Worm (Caenorhabditis elegans): ENCODE results near the gene fzy-1.

The fzy-1 gene

ce11 chrII:5511417-5512353, 11.1 kb downstream of the fzy-1 start (continued):
- TF ChIP-seq hrde-1 (tag; optimal IDR thresholded peaks at IDR 0.05; ENCODE audit: borderline replicate concordance) (no peak), dox-1 (GFP tag; IDR thresholded peaks at IDR 0.05) (0 out of 2 replicates have a peak, but pooled peaks have one; percentile 39), Y53G8AR.9 (GFP tag; conservative IDR thresholded peaks at IDR 0.05) (no peak), fkh-3 (tag; optimal IDR thresholded peaks at IDR 0.05) (no peak), Y67H2A.10 (GFP tag; conservative IDR thresholded peaks at IDR 0.05) (no peak), T07F8.4 (tag; optimal IDR thresholded peaks at IDR 0.05) (no peak), ZK185.1 (tag; optimal IDR thresholded peaks at IDR 0.05; ENCODE audit: poor library complexity, severe bottlenecking) (peak; percentile 65), die-1 (tag; optimal IDR thresholded peaks at IDR 0.05) (no peak), akir-1 (GFP tag; optimal IDR thresholded peaks at IDR 0.05) (no peak), pha-4 (tag; optimal IDR thresholded peaks at IDR 0.05) (no peak), C17E4.6 (GFP tag; IDR thresholded peaks at IDR 0.05) (no peak), aptf-2 (GFP tag; conservative IDR thresholded peaks at IDR 0.05) (0 out of 2 replicates have a peak, but pooled peaks have one; percentile 38), nfya-2 (GFP tag; IDR thresholded peaks at IDR 0.05) (no peak), F49E8.2 (tag; optimal IDR thresholded peaks at IDR 0.05; ENCODE audit: insufficient read depth) (no peak), rec-8 (tag; optimal IDR thresholded peaks at IDR 0.05) (peak in 1 of 2 experiments; percentile 24), ztf-3 (GFP tag; optimal IDR thresholded peaks at IDR 0.05) (no peak), F57A8.1 (GFP tag; optimal IDR thresholded peaks at IDR 0.05) (no peak), lir-1 (GFP tag; conservative IDR thresholded peaks at IDR 0.05) (no peak), attf-3 (GFP tag; conservative IDR thresholded peaks at IDR 0.05) (no peak), madf-6 (GFP tag; IDR thresholded peaks at IDR 0.05) (peak; percentile 90), him-1 (tag; optimal IDR thresholded peaks at IDR 0.05) (peak; percentile 50), gei-17 (GFP tag; optimal IDR thresholded peaks at IDR 0.05) (no peak), hmg-20 (GFP tag; IDR thresholded peaks at IDR 0.05) (no peak), let-526 (GFP tag; IDR thresholded peaks at IDR 0.05) (no peak), tlf-1 (GFP tag; optimal IDR thresholded peaks at IDR 0.05) (no peak), unc-62 (GFP tag; optimal IDR thresholded peaks at IDR 0.05) (no peak), sdz-38 (tag; optimal IDR thresholded peaks at IDR 0.05) (no peak), F33H1.4 (GFP tag; IDR thresholded peaks at IDR 0.05) (peak; percentile 42), lag-1 (GFP tag; IDR thresholded peaks at IDR 0.05) (no peak), attf-6 (GFP tag; IDR thresholded peaks at IDR 0.05) (no peak), sptf-2 (GFP tag; optimal IDR thresholded peaks at IDR 0.05) (no peak), ceh-58 (GFP tag; IDR thresholded peaks at IDR 0.05) (no peak), lsl-1 (GFP tag; optimal IDR thresholded peaks at IDR 0.05) (peak; percentile 45), F23B12.7 (tag; optimal IDR thresholded peaks at IDR 0.05; ENCODE audit: insufficient read depth) (no peak), ztf-18 (tag; optimal IDR thresholded peaks at IDR 0.05) (no peak), pbrm-1 (GFP tag; IDR thresholded peaks at IDR 0.05) (no peak), ama-1 (optimal IDR thresholded peaks at IDR 0.05) (no peak), ama-1 (GFP tag; optimal IDR thresholded peaks at IDR 0.05) (no peak), nhr-179 (tag; optimal IDR thresholded peaks at IDR 0.05) (no peak), mxl-1 (tag; optimal IDR thresholded peaks at IDR 0.05) (no peak), mcd-1 (GFP tag; IDR thresholded peaks at IDR 0.05) (peak; percentile 41), ceh-91 (GFP tag; IDR thresholded peaks at IDR 0.05) (no peak), mel-28 (tag; optimal IDR thresholded peaks at IDR 0.05; ENCODE audit: borderline replicate concordance) (no peak), ekl-4 (GFP tag; IDR thresholded peaks at IDR 0.05) (no peak), hlh-12 (tag; optimal IDR thresholded peaks at IDR 0.05) (no peak), dpl-1 (GFP tag; optimal IDR thresholded peaks at IDR 0.05) (no peak), athp-1 (tag; optimal IDR thresholded peaks at IDR 0.05) (no peak)

Data from whole organism, young adult.